Worm (Caenorhabditis elegans): ENCODE data around the gene R102.6.

- no peak for TF ChIP-seq ceh-48 (tag; optimal IDR thresholded peaks at IDR 0.05)
- TF ChIP-seq npax-4 (tag; optimal IDR thresholded peaks at IDR 0.05) = no peak
- TF ChIP-seq unc-55 (GFP tag; optimal IDR thresholded peaks at IDR 0.05) = no peak
- TF ChIP-seq pha-4 (tag; optimal IDR thresholded peaks at IDR 0.05) = no peak
- TF ChIP-seq rnt-1 (tag; optimal IDR thresholded peaks at IDR 0.05) = no peak
- no peak for TF ChIP-seq tbx-2 (tag; optimal IDR thresholded peaks at IDR 0.05)
- no peak for TF ChIP-seq ref-2 (tag; optimal IDR thresholded peaks at IDR 0.05)
Observed at ce11 chrIV:10754685-10755084, 48.7 kb upstream of the R102.6 start, which contains the start of gene T25B9.5.
